Worm (Caenorhabditis elegans) whole organism, mixed stage, embryonic: ENCODE measurements around the gene R10E4.7.

Experiments
- M03D4.4 ChIP-seq: sonication (generic microtip); optimal IDR thresholded peaks from 2 replicates; lab custom pipeline; 2017; ENCODE audit warnings: mild to moderate bottlenecking, missing genetic modification characterization, missing compliant biosample characterization
- bed-3 ChIP-seq: fragments of 200-800 bp; sonication (Bioruptor generic); optimal IDR thresholded peaks from 3 replicates; lab custom pipeline; 2018; ENCODE audit warnings: mild to moderate bottlenecking, missing genetic modification characterization, moderate library complexity, missing compliant biosample characterization
- blmp-1 ChIP-seq: fragments of 150-350 bp; optimal IDR thresholded peaks from 2 replicates; lab custom pipeline; 2014; ENCODE audit warnings: missing biosample characterization, missing genetic modification characterization
- ceh-39 ChIP-seq: fragments of 150-350 bp; optimal IDR thresholded peaks from 2 replicates; lab custom pipeline; 2014; ENCODE audit warnings: missing biosample characterization, missing genetic modification characterization
- ceh-43 ChIP-seq: fragments of 200-800 bp; sonication (Bioruptor generic); optimal IDR thresholded peaks from 2 replicates; lab custom pipeline; 2018; ENCODE audit warnings: mild to moderate bottlenecking, missing genetic modification characterization, moderate library complexity, missing compliant biosample characterization
- ceh-83 ChIP-seq: fragments of 200-800 bp; sonication (Bioruptor generic); optimal IDR thresholded peaks from 2 replicates; lab custom pipeline; 2018; ENCODE audit warnings: mild to moderate bottlenecking, missing genetic modification characterization, missing compliant biosample characterization
- ces-1 ChIP-seq: fragments of 150-350 bp; optimal IDR thresholded peaks from 2 replicates; lab custom pipeline; 2014; ENCODE audit warnings: missing biosample characterization, missing genetic modification reagents, missing genetic modification characterization
- cnd-1 ChIP-seq: fragments of 200-800 bp; sonication (Bioruptor generic); optimal IDR thresholded peaks from 2 replicates; lab custom pipeline; 2018; ENCODE audit warnings: mild to moderate bottlenecking, missing genetic modification characterization, missing compliant biosample characterization
- drap-1 ChIP-seq: fragments of 200-800 bp; sonication (Bioruptor generic); optimal IDR thresholded peaks from 3 replicates; lab custom pipeline; 2018; ENCODE audit warnings: mild to moderate bottlenecking, missing genetic modification characterization, missing compliant biosample characterization
- elt-1 ChIP-seq: sonication (generic microtip); optimal IDR thresholded peaks from 2 replicates; lab custom pipeline; 2017; ENCODE audit warnings: missing genetic modification characterization, mild to moderate bottlenecking, missing compliant biosample characterization, antibody characterized with exemption, moderate library complexity, borderline replicate concordance; ENCODE audit not compliant: insufficient read depth
- elt-3 ChIP-seq: fragments of 150-350 bp; optimal IDR thresholded peaks from 2 replicates; lab custom pipeline; 2014; ENCODE audit warnings: missing biosample characterization, missing genetic modification characterization
- flh-1 ChIP-seq: fragments of 200-800 bp; sonication (Bioruptor generic); optimal IDR thresholded peaks from 2 replicates; lab custom pipeline; 2018; ENCODE audit warnings: mild to moderate bottlenecking, missing genetic modification characterization, moderate library complexity, missing compliant biosample characterization
- ham-2 ChIP-seq: fragments of 200-800 bp; sonication (Bioruptor generic); optimal IDR thresholded peaks from 2 replicates; lab custom pipeline; 2018; ENCODE audit warnings: mild to moderate bottlenecking, missing genetic modification characterization, missing compliant biosample characterization
- hlh-1 ChIP-seq: fragments of 150-350 bp; optimal IDR thresholded peaks from 2 replicates; lab custom pipeline; 2014; ENCODE audit warnings: missing biosample characterization, missing genetic modification reagents, missing genetic modification characterization
- lin-13 ChIP-seq: fragments of 150-350 bp; optimal IDR thresholded peaks from 2 replicates; lab custom pipeline; 2014; ENCODE audit warnings: missing biosample characterization, missing genetic modification characterization
- lin-32 ChIP-seq: fragments of 200-800 bp; sonication (Bioruptor generic); optimal IDR thresholded peaks from 2 replicates; lab custom pipeline; 2018; ENCODE audit warnings: mild to moderate bottlenecking, missing genetic modification characterization, missing compliant biosample characterization
- lsy-2 ChIP-seq: fragments of 150-350 bp; optimal IDR thresholded peaks from 2 replicates; lab custom pipeline; 2014; ENCODE audit warnings: missing biosample characterization, missing genetic modification characterization
- mab-5 ChIP-seq: fragments of 150-350 bp; optimal IDR thresholded peaks from 2 replicates; lab custom pipeline; 2014; ENCODE audit warnings: missing biosample characterization, missing genetic modification characterization
- mep-1 ChIP-seq: fragments of 150-350 bp; optimal IDR thresholded peaks from 2 replicates; lab custom pipeline; 2017; ENCODE audit warnings: missing biosample characterization, missing genetic modification reagents, missing genetic modification characterization, inconsistent platforms
- mls-2 ChIP-seq: sonication (generic microtip); optimal IDR thresholded peaks from 2 replicates; lab custom pipeline; 2016; ENCODE audit warnings: mild to moderate bottlenecking, missing genetic modification characterization, moderate library complexity, missing compliant biosample characterization
- nhr-12 ChIP-seq: fragments of 150-350 bp; optimal IDR thresholded peaks from 2 replicates; lab custom pipeline; 2014; ENCODE audit warnings: missing biosample characterization, missing genetic modification characterization
- nhr-2 ChIP-seq: fragments of 150-350 bp; optimal IDR thresholded peaks from 2 replicates; lab custom pipeline; 2014; ENCODE audit warnings: missing biosample characterization, missing genetic modification characterization
- nhr-237 ChIP-seq: fragments of 150-350 bp; optimal IDR thresholded peaks from 2 replicates; lab custom pipeline; 2014; ENCODE audit warnings: missing biosample characterization, missing genetic modification characterization
- nhr-28 ChIP-seq: fragments of 150-350 bp; optimal IDR thresholded peaks from 2 replicates; lab custom pipeline; 2014; ENCODE audit warnings: missing biosample characterization, missing genetic modification characterization
- nhr-76 ChIP-seq: sonication (generic microtip); optimal IDR thresholded peaks from 2 replicates; lab custom pipeline; 2017; ENCODE audit warnings: missing biosample characterization, missing genetic modification characterization
- pha-4 ChIP-seq: fragments of 150-350 bp; optimal IDR thresholded peaks from 2 replicates; lab custom pipeline; 2018; ENCODE audit warnings: missing biosample characterization, missing genetic modification reagents, missing genetic modification characterization
- sem-2 ChIP-seq: fragments of 200-800 bp; sonication (Bioruptor generic); optimal IDR thresholded peaks from 2 replicates; lab custom pipeline; 2018; ENCODE audit warnings: mild to moderate bottlenecking, missing genetic modification characterization, missing compliant biosample characterization
- snpc-4 ChIP-seq: fragments of 150-350 bp; optimal IDR thresholded peaks from 2 replicates; lab custom pipeline; 2014; ENCODE audit warnings: missing biosample characterization, missing genetic modification characterization
- sptf-1 ChIP-seq: sonication (generic microtip); optimal IDR thresholded peaks from 2 replicates; lab custom pipeline; 2017; ENCODE audit warnings: mild to moderate bottlenecking, missing genetic modification characterization, moderate library complexity, missing compliant biosample characterization
- tbx-8 ChIP-seq: fragments of 200-800 bp; sonication (Bioruptor generic); optimal IDR thresholded peaks from 2 replicates; lab custom pipeline; 2018; ENCODE audit warnings: mild to moderate bottlenecking, missing genetic modification characterization, moderate library complexity, missing compliant biosample characterization
- unc-120 ChIP-seq: sonication (generic microtip); optimal IDR thresholded peaks from 2 replicates; lab custom pipeline; 2017; ENCODE audit warnings: missing genetic modification characterization, missing compliant biosample characterization; ENCODE audit not compliant: poor library complexity, severe bottlenecking
- unc-39 ChIP-seq: fragments of 150-350 bp; optimal IDR thresholded peaks from 2 replicates; lab custom pipeline; 2014; ENCODE audit warnings: missing biosample characterization, missing genetic modification characterization
- unc-62 ChIP-seq: fragments of 150-350 bp; optimal IDR thresholded peaks from 2 replicates; lab custom pipeline; 2014; ENCODE audit warnings: missing biosample characterization, missing genetic modification reagents, missing genetic modification characterization
- zip-8 ChIP-seq: fragments of 150-350 bp; optimal IDR thresholded peaks from 2 replicates; lab custom pipeline; 2014; ENCODE audit warnings: missing biosample characterization, missing genetic modification characterization
- ztf-11 ChIP-seq: fragments of 150-350 bp; optimal IDR thresholded peaks from 2 replicates; lab custom pipeline; 2014; ENCODE audit warnings: missing biosample characterization, missing genetic modification characterization

Gene R10E4.7

ce11 chrIII:4313061-4313962, 18.7 kb downstream of the R10E4.7 start, which contains the start of the genes evl-14 and dcn-1:
TSS of gene evl-14 (minus strand) at chrIII:4313128.
TSS of gene dcn-1 (plus strand) at chrIII:4313912.
- TF ChIP-seq mep-1 (peak; percentile 39), unc-62 (GFP tag; lab: Kevin White, UChicago) (no peak), pha-4 (tag; lab: Kevin White, UChicago) (peak; percentile 59), drap-1 (GFP tag; lab: Kevin White, UChicago) (no peak), ceh-39 (tag; lab: Kevin White, UChicago) (peak; percentile 76), hlh-1 (tag; lab: Kevin White, UChicago) (peak; percentile 34), mls-2 (no peak), nhr-12 (tag; lab: Kevin White, UChicago) (no peak), lsy-2 (peak; percentile 68), sem-2 (no peak), nhr-237 (tag; lab: Kevin White, UChicago) (peak; percentile 74), unc-39 (tag; lab: Kevin White, UChicago) (no peak), lin-32 (GFP tag; lab: Kevin White, UChicago) (no peak), bed-3 (GFP tag; lab: Kevin White, UChicago) (no peak), ham-2 (GFP tag; lab: Kevin White, UChicago) (no peak), lin-13 (tag; lab: Kevin White, UChicago) (no peak), ceh-43 (GFP tag; lab: Kevin White, UChicago) (no peak), blmp-1 (tag; lab: Kevin White, UChicago) (no peak), snpc-4 (tag; lab: Kevin White, UChicago) (no peak), mab-5 (tag; lab: Kevin White, UChicago) (no peak), ces-1 (peak; percentile 59), unc-120 (tag; lab: Kevin White, UChicago) (no peak), zip-8 (tag; lab: Kevin White, UChicago) (peak; percentile 67), sptf-1 (tag; lab: Kevin White, UChicago) (no peak), nhr-76 (tag; lab: Kevin White, UChicago) (no peak), cnd-1 (tag; lab: Kevin White, UChicago) (no peak), elt-3 (no peak), ceh-83 (no peak), M03D4.4 (tag; lab: Kevin White, UChicago) (no peak), nhr-28 (tag; lab: Kevin White, UChicago) (no peak), nhr-2 (no peak), elt-1 (tag; lab: Kevin White, UChicago) (no peak), ztf-11 (tag; lab: Kevin White, UChicago) (no peak), tbx-8 (no peak), flh-1 (GFP tag; lab: Kevin White, UChicago) (no peak)

ce11 chrIII:4314502-4314901, 19.9 kb downstream of the R10E4.7 start:
- TF ChIP-seq M03D4.4 (tag; lab: Kevin White, UChicago) (no peak), elt-3 (no peak), nhr-12 (tag; lab: Kevin White, UChicago) (no peak), ceh-43 (GFP tag; lab: Kevin White, UChicago) (no peak), elt-1 (tag; lab: Kevin White, UChicago) (no peak), pha-4 (tag; lab: Kevin White, UChicago) (no peak), lin-32 (GFP tag; lab: Kevin White, UChicago) (no peak), nhr-237 (tag; lab: Kevin White, UChicago) (no peak), bed-3 (GFP tag; lab: Kevin White, UChicago) (no peak), flh-1 (GFP tag; lab: Kevin White, UChicago) (no peak), mls-2 (no peak), nhr-76 (tag; lab: Kevin White, UChicago) (no peak), tbx-8 (no peak), unc-62 (GFP tag; lab: Kevin White, UChicago) (no peak), lin-13 (tag; lab: Kevin White, UChicago) (no peak), ztf-11 (tag; lab: Kevin White, UChicago) (no peak), ham-2 (GFP tag; lab: Kevin White, UChicago) (no peak), mab-5 (tag; lab: Kevin White, UChicago) (no peak), snpc-4 (tag; lab: Kevin White, UChicago) (no peak), nhr-28 (tag; lab: Kevin White, UChicago) (no peak)
